Worm (Caenorhabditis elegans): ENCODE measurements around the gene ZK899.5.

DNA sequence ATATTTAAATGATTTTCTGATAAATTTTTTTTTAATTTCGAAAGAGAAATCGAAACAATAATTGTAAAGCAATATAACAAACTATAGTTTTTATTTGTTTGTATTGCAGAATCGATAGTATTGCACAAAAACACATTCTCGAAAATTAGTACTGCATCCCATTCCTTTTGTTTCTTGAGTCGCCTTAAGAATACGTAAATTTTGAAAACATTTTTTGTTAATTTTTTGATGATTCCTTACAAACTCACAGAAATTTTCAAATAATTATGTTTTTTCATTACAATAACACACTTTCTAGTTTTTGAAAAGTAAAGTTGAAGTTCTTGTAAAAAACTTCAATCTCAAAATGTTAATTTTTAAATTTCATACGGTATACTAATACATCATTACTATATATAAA is 25.4 kb upstream of the ZK899.5 start:
- no peak for TF ChIP-seq ceh-83 (GFP tag; optimal IDR thresholded peaks at IDR 0.05)
- TF ChIP-seq unc-39 (tag; optimal IDR thresholded peaks at IDR 0.05): no peak
- TF ChIP-seq M03D4.4 (tag; optimal IDR thresholded peaks at IDR 0.05): no peak
- no peak for TF ChIP-seq elt-3 (tag; optimal IDR thresholded peaks at IDR 0.05)
- no peak for TF ChIP-seq mep-1 (tag; optimal IDR thresholded peaks at IDR 0.05)
